Worm (Caenorhabditis elegans): ENCODE data around the gene F41G3.10.
A peak's percentile ranks its signal among the peaks of the same experiment; 100 is the strongest.

The F41G3.10 gene

ce11 chrII:6707496-6708260 is 41.6 kb downstream of the F41G3.10 start:
- TF ChIP-seq nhr-12 (tag; optimal IDR thresholded peaks at IDR 0.05): no peak
- no peak for TF ChIP-seq C34B4.2 (tag; optimal IDR thresholded peaks at IDR 0.05)
- TF ChIP-seq mep-1 (tag; optimal IDR thresholded peaks at IDR 0.05): no peak
- peak; percentile 61 for TF ChIP-seq blmp-1 (tag; optimal IDR thresholded peaks at IDR 0.05)
- no peak for TF ChIP-seq nhr-76 (tag; optimal IDR thresholded peaks at IDR 0.05)
- TF ChIP-seq xbp-1 (tag; optimal IDR thresholded peaks at IDR 0.05): no peak
- no peak for TF ChIP-seq ceh-63 (GFP tag; optimal IDR thresholded peaks at IDR 0.05)
- peak; percentile 15 for TF ChIP-seq vab-15 (tag; optimal IDR thresholded peaks at IDR 0.05)
- TF ChIP-seq unc-30 (tag; optimal IDR thresholded peaks at IDR 0.05): no peak
- no peak for TF ChIP-seq unc-98 (GFP tag; IDR thresholded peaks at IDR 0.05)
- no peak for TF ChIP-seq zag-1 (tag; optimal IDR thresholded peaks at IDR 0.05)
- no peak for TF ChIP-seq elt-2 (tag; optimal IDR thresholded peaks at IDR 0.05)
- peak in 1 of 2 experiments; percentile 11 for TF ChIP-seq efl-1 (optimal IDR thresholded peaks at IDR 0.05)
- TF ChIP-seq efl-1 (GFP tag; optimal IDR thresholded peaks at IDR 0.05 in 1 of 2): peak in 1 of 2 experiments; percentile 59
- peak; percentile 92 for TF ChIP-seq lin-14 (GFP tag; optimal IDR thresholded peaks at IDR 0.05)
- TF ChIP-seq tlp-1 (tag; optimal IDR thresholded peaks at IDR 0.05): no peak
- TF ChIP-seq lin-15B (tag; optimal IDR thresholded peaks at IDR 0.05): no peak
- TF ChIP-seq zip-4 (GFP tag; optimal IDR thresholded peaks at IDR 0.05): no peak
- no peak for TF ChIP-seq unc-62 (GFP tag; optimal IDR thresholded peaks at IDR 0.05)
- TF ChIP-seq dpl-1 (GFP tag; optimal IDR thresholded peaks at IDR 0.05): no peak
- TF ChIP-seq unc-130 (tag; optimal IDR thresholded peaks at IDR 0.05): peak; percentile 50
- TF ChIP-seq C04F5.9 (tag; optimal IDR thresholded peaks at IDR 0.05): no peak
- TF ChIP-seq nhr-90 (tag; optimal IDR thresholded peaks at IDR 0.05; ENCODE audit: poor library complexity): no peak
- no peak for TF ChIP-seq nhr-84 (tag; optimal IDR thresholded peaks at IDR 0.05)
- no peak for TF ChIP-seq F16B12.6 (tag; optimal IDR thresholded peaks at IDR 0.05)
- no peak for TF ChIP-seq mdl-1 (tag; optimal IDR thresholded peaks at IDR 0.05)
- peak in 1 of 3 experiments; percentile 1 for TF ChIP-seq ceh-82 (tag; optimal IDR thresholded peaks at IDR 0.05)
- TF ChIP-seq fkh-10 (GFP tag; optimal IDR thresholded peaks at IDR 0.05): no peak
- TF ChIP-seq dsc-1 (tag; optimal IDR thresholded peaks at IDR 0.05): peak; percentile 61
- TF ChIP-seq nhr-28 (tag; optimal IDR thresholded peaks at IDR 0.05): no peak
- TF ChIP-seq elt-3 (tag; optimal IDR thresholded peaks at IDR 0.05): no peak
- peak; percentile 40; the same call in 1 of the 2 replicates for TF ChIP-seq nhr-19 (GFP tag; conservative IDR thresholded peaks at IDR 0.05)
- no peak for TF ChIP-seq sox-4 (tag; optimal IDR thresholded peaks at IDR 0.05)
- TF ChIP-seq snpc-4 (tag; optimal IDR thresholded peaks at IDR 0.05): no peak
- TF ChIP-seq ceh-88 (GFP tag; IDR thresholded peaks at IDR 0.05): no peak
- no peak for TF ChIP-seq nhr-11 (tag; optimal IDR thresholded peaks at IDR 0.05)
- TF ChIP-seq pqm-1 (tag; optimal IDR thresholded peaks at IDR 0.05): no peak
- TF ChIP-seq ztf-11 (tag; optimal IDR thresholded peaks at IDR 0.05): no peak
- TF ChIP-seq Y116A8C.19 (tag; optimal IDR thresholded peaks at IDR 0.05; ENCODE audit: borderline replicate concordance): no peak
- TF ChIP-seq ceh-90 (tag; optimal IDR thresholded peaks at IDR 0.05): no peak
- no peak for TF ChIP-seq lir-3 (tag; optimal IDR thresholded peaks at IDR 0.05; ENCODE audit: poor library complexity)
- TF ChIP-seq mab-9 (GFP tag; IDR thresholded peaks at IDR 0.05): no peak
- no peak for TF ChIP-seq skn-1 (tag; optimal IDR thresholded peaks at IDR 0.05)
- TF ChIP-seq tbx-2 (tag; optimal IDR thresholded peaks at IDR 0.05): peak; percentile 49
- TF ChIP-seq fkh-4 (tag; optimal IDR thresholded peaks at IDR 0.05; ENCODE audit: borderline replicate concordance): no peak
- no peak for TF ChIP-seq pag-3 (tag; optimal IDR thresholded peaks at IDR 0.05; ENCODE audit: borderline replicate concordance, insufficient read depth)
- no peak for TF ChIP-seq jun-1 (tag; optimal IDR thresholded peaks at IDR 0.05)
- TF ChIP-seq fkh-8 (tag; optimal IDR thresholded peaks at IDR 0.05): no peak
- TF ChIP-seq hlh-4 (tag; optimal IDR thresholded peaks at IDR 0.05): no peak
- peak; percentile 24 for TF ChIP-seq nhr-47 (tag; optimal IDR thresholded peaks at IDR 0.05)
- TF ChIP-seq egl-13 (tag; optimal IDR thresholded peaks at IDR 0.05): no peak
- no peak for TF ChIP-seq egl-27 (tag; optimal IDR thresholded peaks at IDR 0.05)

All from whole organism, L1 larva.